Fruit fly (Drosophila melanogaster): ENCODE results near the gene Atg4a.
A peak's percentile ranks its signal among the peaks of the same experiment; 100 is the strongest.

Atg4a gene

DNA sequence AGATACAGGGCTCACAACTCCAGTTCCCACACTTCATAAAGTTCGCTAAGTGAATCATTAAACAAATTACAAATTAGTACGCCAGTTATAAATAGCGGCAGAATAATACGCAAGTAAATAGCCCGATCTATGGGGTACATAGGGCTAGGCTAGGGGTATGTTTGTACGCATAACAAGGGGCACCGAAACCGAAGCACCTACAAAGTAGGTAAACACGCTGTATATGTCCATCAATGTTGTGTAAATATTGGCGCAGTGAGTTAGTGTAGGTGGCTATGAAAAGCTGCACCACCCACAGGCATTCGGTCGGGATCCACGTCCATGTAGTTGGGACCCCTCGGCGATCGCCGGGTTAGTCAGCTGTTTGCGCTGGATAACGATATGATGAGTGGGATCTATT lies 8.5 kb upstream of the Atg4a start (continued):
- TF ChIP-seq CG1832 (GFP tag; optimal IDR thresholded peaks at IDR 0.05) = no peak
- TF ChIP-seq B-H2 (GFP tag; optimal IDR thresholded peaks at IDR 0.05) = peak; percentile 88
- peak; percentile 7; the same call in 1 of the 2 replicates for TF ChIP-seq CG4404 (GFP tag; IDR thresholded peaks at IDR 0.05)
- TF ChIP-seq CG1647 (GFP tag; optimal IDR thresholded peaks at IDR 0.05) = peak; percentile 94
- TF ChIP-seq CG12744 (GFP tag; optimal IDR thresholded peaks at IDR 0.05) = peak; percentile 93
- peak; percentile 90 for TF ChIP-seq Atf3 (GFP tag; optimal IDR thresholded peaks at IDR 0.05)
- TF ChIP-seq Ptx1 (GFP tag; IDR thresholded peaks at IDR 0.05) = peak; percentile 74
- TF ChIP-seq luna (GFP tag; optimal IDR thresholded peaks at IDR 0.05) = peak; percentile 66
- TF ChIP-seq CG14014 (GFP tag; IDR thresholded peaks at IDR 0.05) = peak; percentile 89
- TF ChIP-seq Atf6 (GFP tag; IDR thresholded peaks at IDR 0.05) = peak; percentile 91
- TF ChIP-seq HLH54F (GFP tag; optimal IDR thresholded peaks at IDR 0.05) = peak; percentile 75
- TF ChIP-seq Hand (GFP tag; optimal IDR thresholded peaks at IDR 0.05) = peak; percentile 70
- TF ChIP-seq lov (optimal IDR thresholded peaks at IDR 0.05) = no peak
- peak; percentile 94 for TF ChIP-seq lov (GFP tag; IDR thresholded peaks at IDR 0.05)
- TF ChIP-seq slbo (GFP tag; IDR thresholded peaks at IDR 0.05) = peak; percentile 79
- TF ChIP-seq pnt (GFP tag; optimal IDR thresholded peaks at IDR 0.05) = peak; percentile 87
- peak; percentile 90 for TF ChIP-seq CG3281 (GFP tag; optimal IDR thresholded peaks at IDR 0.05)
- TF ChIP-seq B-H1 (GFP tag; IDR thresholded peaks at IDR 0.05) = peak; percentile 80; the same call in 1 of the 3 replicates
- peak; percentile 87 for TF ChIP-seq tio (GFP tag; optimal IDR thresholded peaks at IDR 0.05)
- peak; percentile 90 for TF ChIP-seq CG11456 (GFP tag; IDR thresholded peaks at IDR 0.05)
- TF ChIP-seq wdn (GFP tag; IDR thresholded peaks at IDR 0.05) = peak; percentile 82
- peak; percentile 75 for TF ChIP-seq CG31388 (GFP tag; optimal IDR thresholded peaks at IDR 0.05)
- TF ChIP-seq Trl (optimal IDR thresholded peaks at IDR 0.05) = no peak
- TF ChIP-seq Trl (GFP tag; optimal IDR thresholded peaks at IDR 0.05) = peak; percentile 97
- no peak for TF ChIP-seq pan (optimal IDR thresholded peaks at IDR 0.05)
- TF ChIP-seq pan (GFP tag; optimal IDR thresholded peaks at IDR 0.05 in 1 of 2, IDR thresholded peaks at IDR 0.05 in 1 of 2) = peak in 1 of 2 experiments; percentile 89
- peak; percentile 89 for TF ChIP-seq mirr (GFP tag; optimal IDR thresholded peaks at IDR 0.05)
- TF ChIP-seq trem (tag; optimal IDR thresholded peaks at IDR 0.05) = peak; percentile 76
- peak; percentile 83 for TF ChIP-seq CG7839 (tag; optimal IDR thresholded peaks at IDR 0.05)
- peak; percentile 90 for TF ChIP-seq p53 (GFP tag; optimal IDR thresholded peaks at IDR 0.05)
- TF ChIP-seq CG12104 (GFP tag; optimal IDR thresholded peaks at IDR 0.05) = peak; percentile 93
- peak; percentile 81 to 93 for TF ChIP-seq dpn (GFP tag; optimal IDR thresholded peaks at IDR 0.05)
- no peak for TF ChIP-seq CG8478 (optimal IDR thresholded peaks at IDR 0.05)
- peak; percentile 82 for TF ChIP-seq scrt (GFP tag; optimal IDR thresholded peaks at IDR 0.05)
- TF ChIP-seq CG10321 (GFP tag; IDR thresholded peaks at IDR 0.05) = peak; percentile 66
- no peak for TF ChIP-seq CG16813 (GFP tag; IDR thresholded peaks at IDR 0.05; ENCODE audit: partially characterized antibody)
- TF ChIP-seq Dip2 (GFP tag; IDR thresholded peaks at IDR 0.05) = no peak
- no peak for TF ChIP-seq hkb (optimal IDR thresholded peaks at IDR 0.05)
- TF ChIP-seq hkb (GFP tag; IDR thresholded peaks at IDR 0.05) = peak; percentile 94
- TF ChIP-seq CG9817 (tag; optimal IDR thresholded peaks at IDR 0.05) = peak; percentile 82
- TF ChIP-seq CG3065 (GFP tag; optimal IDR thresholded peaks at IDR 0.05) = peak; percentile 93
- peak; percentile 97 for TF ChIP-seq CG1529 (GFP tag; optimal IDR thresholded peaks at IDR 0.05)
- no peak for TF ChIP-seq br (optimal IDR thresholded peaks at IDR 0.05)
- peak; percentile 97 for TF ChIP-seq wek (GFP tag; optimal IDR thresholded peaks at IDR 0.05)
- peak; percentile 93 for TF ChIP-seq Spps (tag; optimal IDR thresholded peaks at IDR 0.05)
- TF ChIP-seq Gug (GFP tag; IDR thresholded peaks at IDR 0.05) = peak; percentile 44; the same call in 1 of the 4 replicates
- peak; percentile 18; the same call in 1 of the 3 replicates for TF ChIP-seq row (GFP tag; IDR thresholded peaks at IDR 0.05)
- peak; percentile 84; the same call in 2 of the 3 replicates for TF ChIP-seq ase (GFP tag; IDR thresholded peaks at IDR 0.05)
- peak; percentile 81 for TF ChIP-seq CG8388 (GFP tag; optimal IDR thresholded peaks at IDR 0.05)
- no peak for TF ChIP-seq knrl (GFP tag; IDR thresholded peaks at IDR 0.05; ENCODE audit: partially characterized antibody)
- TF ChIP-seq CkIIα-i1 (GFP tag; IDR thresholded peaks at IDR 0.05) = peak; percentile 65; the same call in 1 of the 2 replicates
- TF ChIP-seq Fer2 (tag; optimal IDR thresholded peaks at IDR 0.05) = peak; percentile 84
- TF ChIP-seq pho (GFP tag; optimal IDR thresholded peaks at IDR 0.05) = peak; percentile 93
- peak; percentile 92 for TF ChIP-seq salm (tag; optimal IDR thresholded peaks at IDR 0.05)

Measured in whole organism, embryonic.